Worm (Caenorhabditis elegans) whole organism, L4 larva: ENCODE data around the gene tmd-2.

ENCODE experiments used
- F10B5.3 ChIP-seq: sonication (generic microtip); optimal IDR thresholded peaks from 2 replicates; lab custom pipeline; 2016; ENCODE audit warnings: mild to moderate bottlenecking, missing genetic modification characterization, missing compliant biosample characterization
- ama-1 ChIP-seq: fragments of 150-350 bp; optimal IDR thresholded peaks from 2 replicates; lab custom pipeline; 2014; ENCODE audit warnings: inconsistent platforms, mixed read lengths
- egl-27 ChIP-seq: sonication (generic microtip); optimal IDR thresholded peaks from 3 replicates; lab custom pipeline; 2017; ENCODE audit warnings: missing biosample characterization, missing genetic modification reagents, missing genetic modification characterization
- fkh-10 ChIP-seq: fragments of 150-350 bp; optimal IDR thresholded peaks from 2 replicates; lab custom pipeline; 2014; ENCODE audit warnings: missing biosample characterization, missing genetic modification reagents, missing genetic modification characterization
- jun-1 ChIP-seq: fragments of 150-350 bp; optimal IDR thresholded peaks from 2 replicates; lab custom pipeline; 2014; ENCODE audit warnings: missing biosample characterization, missing genetic modification reagents, missing genetic modification characterization
- mxl-3 ChIP-seq: fragments of 200-800 bp; sonication (Bioruptor generic); optimal IDR thresholded peaks from 2 replicates; lab custom pipeline; 2018; ENCODE audit warnings: mild to moderate bottlenecking, missing genetic modification characterization, missing compliant biosample characterization
- nhr-10 ChIP-seq: fragments of 150-350 bp; optimal IDR thresholded peaks from 2 replicates; lab custom pipeline; 2014; ENCODE audit warnings: missing biosample characterization, missing genetic modification characterization
- nhr-237 ChIP-seq: sonication (generic microtip); optimal IDR thresholded peaks from 2 replicates; lab custom pipeline; 2017; ENCODE audit warnings: missing biosample characterization, missing genetic modification characterization
- pha-4 ChIP-seq, 2 experiments: fragments of 150-350 bp in 1 of 2; fragments of 200-800 bp in 1 of 2; sonication (Bioruptor generic) in 1 of 2; IDR thresholded peaks in 1 of 2; optimal IDR thresholded peaks in 1 of 2; 2 replicates each; pipeline versions ENCODE4 v1.3.6 to Lab custom; 2014 to 2022; ENCODE audit warnings: missing genetic modification characterization in 2 of 2, missing genetic modification reagents in 2 of 2, missing biosample characterization in 1 of 2, missing compliant biosample characterization in 1 of 2
- snpc-4 ChIP-seq: fragments of 150-350 bp; optimal IDR thresholded peaks from 2 replicates; lab custom pipeline; 2014; ENCODE audit warnings: missing biosample characterization, missing genetic modification characterization
- unc-39 ChIP-seq: sonication (generic microtip); optimal IDR thresholded peaks from 2 replicates; lab custom pipeline; 2017; ENCODE audit warnings: missing biosample characterization, missing genetic modification characterization
- unc-62 ChIP-seq, 3 experiments: fragments of 150-350 bp in 1 of 3; sonication (generic microtip); optimal IDR thresholded peaks in 2 of 3; peaks in 1 of 3; 1 replicate in 1 of 3; 2 replicates in 2 of 3; lab custom pipeline; 2014 to 2017; ENCODE audit warnings: missing biosample characterization in 3 of 3, missing genetic modification characterization in 3 of 3, missing genetic modification reagents in 3 of 3, missing genotype in 1 of 3

DNA sequence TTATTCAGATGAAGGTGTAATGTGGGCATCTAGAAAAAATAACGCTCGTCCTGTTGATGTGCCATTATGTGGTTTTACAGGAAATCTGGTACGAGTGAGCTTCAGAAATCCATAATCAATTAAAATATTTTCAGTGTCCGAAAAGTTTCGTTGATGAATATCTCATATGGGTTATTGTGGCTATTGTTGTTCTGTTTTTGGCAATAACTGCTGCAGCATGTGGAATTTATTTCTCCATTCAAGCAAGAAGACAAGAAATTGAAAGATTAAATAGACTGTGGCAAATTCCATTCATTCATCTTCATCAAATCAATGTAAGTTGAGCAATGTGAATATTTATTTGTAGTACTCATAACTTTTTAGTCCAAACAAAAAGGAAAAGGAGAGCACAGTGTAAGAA lies 54.8 kb downstream of the tmd-2 start:
- TF ChIP-seq pha-4 (GFP tag; IDR thresholded peaks at IDR 0.05; lab: Robert Waterston, UW) (no peak), pha-4 (tag; optimal IDR thresholded peaks at IDR 0.05; lab: Kevin White, UChicago) (no peak), mxl-3 (GFP tag; lab: Kevin White, UChicago) (no peak), ama-1 (lab: Kevin White, UChicago) (no peak), fkh-10 (GFP tag; lab: Kevin White, UChicago) (no peak), egl-27 (tag; lab: Kevin White, UChicago) (no peak), unc-39 (tag; lab: Kevin White, UChicago) (no peak), snpc-4 (no peak), F10B5.3 (tag; lab: Kevin White, UChicago) (no peak), nhr-10 (tag; lab: Kevin White, UChicago) (no peak), jun-1 (tag; lab: Kevin White, UChicago) (no peak), unc-62 (GFP tag; optimal IDR thresholded peaks at IDR 0.05 in 1 of 2; lab: Kevin White, UChicago) (no peak), unc-62 (tag; optimal IDR thresholded peaks at IDR 0.05; lab: Kevin White, UChicago) (no peak), nhr-237 (tag; lab: Kevin White, UChicago) (no peak)
